Worm (Caenorhabditis elegans): ENCODE results near the gene M70.2.

ce11 chrIV:2228678-2229077 lies 14.2 kb upstream of the M70.2 start:
- TF ChIP-seq T22C8.4 (GFP tag; IDR thresholded peaks at IDR 0.05) = no peak
- no peak for TF ChIP-seq ztf-29 (GFP tag; IDR thresholded peaks at IDR 0.05)
- TF ChIP-seq ref-1 (GFP tag; conservative IDR thresholded peaks at IDR 0.05) = no peak
- no peak for TF ChIP-seq tab-1 (GFP tag; IDR thresholded peaks at IDR 0.05)
- TF ChIP-seq flt-1 (GFP tag; IDR thresholded peaks at IDR 0.05) = no peak
- TF ChIP-seq ztf-23 (GFP tag; IDR thresholded peaks at IDR 0.05) = no peak
- TF ChIP-seq med-1 (GFP tag; optimal IDR thresholded peaks at IDR 0.05; ENCODE audit: insufficient read depth) = no peak
- no peak for TF ChIP-seq cog-1 (tag; optimal IDR thresholded peaks at IDR 0.05)
